Worm (Caenorhabditis elegans) whole organism, midembryonic: Measurements from ENCODE around the gene K08E7.5.

Experiments
- flt-1 ChIP-seq: fragments of 200-800 bp; sonication (Bioruptor generic); IDR thresholded peaks from 2 replicates; pipeline ENCODE4 v1.3.6; 2022; ENCODE audit warnings: missing genetic modification characterization, missing compliant biosample characterization
- ztf-23 ChIP-seq: fragments of 200-800 bp; sonication (Bioruptor generic); IDR thresholded peaks from 2 replicates; pipeline ENCODE4 v1.3.6; 2022; ENCODE audit warnings: missing genetic modification reagents, missing genetic modification characterization, missing compliant biosample characterization
- ztf-29 ChIP-seq: fragments of 200-800 bp; sonication (Bioruptor generic); IDR thresholded peaks from 2 replicates; pipeline ENCODE4 v1.3.6; 2022; ENCODE audit warnings: missing genetic modification reagents, missing genetic modification characterization, missing compliant biosample characterization

- TF ChIP-seq flt-1 (GFP tag; lab: Robert Waterston, UW) (no peak), ztf-23 (GFP tag; lab: Robert Waterston, UW) (no peak), ztf-29 (GFP tag; lab: Robert Waterston, UW) (no peak)
These were observed 7.1 kb upstream of the K08E7.5 start, which contains the start of gene eak-7 for ce11 chrIV:12565933-12566540.
